Fruit fly (Drosophila melanogaster) S2 (cell line): ENCODE results near the gene CG14642.

Experiments
- CG8478 ChIP-seq: fragments of >200 bp; optimal IDR thresholded peaks from 2 replicates; lab custom pipeline; 2018
- CTCF ChIP-seq, 2 experiments: fragments of >200 bp; optimal IDR thresholded peaks; 2 replicates each; lab custom pipeline; 2018

Gene CG14642

dm6 chr3R:4246578-4247070 lies 4.1 kb upstream of the CG14642 start, which contains the start of gene TwdlF:
Gene TwdlF, plus strand, starts transcription at chr3R:4247020.
- no peak for TF ChIP-seq CTCF (optimal IDR thresholded peaks at IDR 0.05; lab: Kevin White, UChicago)
- TF ChIP-seq CG8478 (lab: Kevin White, UChicago) = no peak

- TF ChIP-seq CTCF (optimal IDR thresholded peaks at IDR 0.05; lab: Kevin White, UChicago) (no peak), CG8478 (lab: Kevin White, UChicago) (no peak)
These were observed 801 bp upstream of the CG14642 start, which contains the start of gene CG34305 for dm6 chr3R:4243096-4243940. Gene CG34305, minus strand, starts transcription at chr3R:4243146.

dm6 chr3R:4241776-4242175 lies 741 bp downstream of the CG14642 start:
- TF ChIP-seq CG8478 (lab: Kevin White, UChicago) (no peak), CTCF (optimal IDR thresholded peaks at IDR 0.05; lab: Kevin White, UChicago) (no peak)

- no peak for TF ChIP-seq CG8478 (lab: Kevin White, UChicago)
- no peak for TF ChIP-seq CTCF (optimal IDR thresholded peaks at IDR 0.05; lab: Kevin White, UChicago)
These were observed 6.0 kb downstream of the CG14642 start for dm6 chr3R:4236534-4236933.

- TF ChIP-seq CG8478 (lab: Kevin White, UChicago) (no peak), CTCF (optimal IDR thresholded peaks at IDR 0.05; lab: Kevin White, UChicago) (no peak)
These were observed 7.4 kb downstream of the CG14642 start, which contains the start of gene Gel for dm6 chr3R:4234991-4235553. Gene Gel, plus strand, starts transcription at chr3R:4235217.

dm6 chr3R:4233018-4233385 lies 9.5 kb downstream of the CG14642 start, which contains the start of gene abs:
Gene abs, plus strand, starts transcription at chr3R:4233047.
- TF ChIP-seq CG8478 (lab: Kevin White, UChicago) (no peak), CTCF (optimal IDR thresholded peaks at IDR 0.05; lab: Kevin White, UChicago) (no peak)

dm6 chr3R:4232139-4233017 lies 10.1 kb downstream of the CG14642 start, which contains the start of gene CG14641:
Gene CG14641, minus strand, starts transcription at chr3R:4232342.
- TF ChIP-seq CG8478 (lab: Kevin White, UChicago) (no peak), CTCF (optimal IDR thresholded peaks at IDR 0.05; lab: Kevin White, UChicago) (no peak)

- TF ChIP-seq CG8478 (lab: Kevin White, UChicago) = no peak
- no peak for TF ChIP-seq CTCF (optimal IDR thresholded peaks at IDR 0.05; lab: Kevin White, UChicago)
These were observed 13.3 kb downstream of the CG14642 start, which contains the start of gene DhpD for dm6 chr3R:4229137-4229764. Gene DhpD, minus strand, starts transcription at chr3R:4229238.

dm6 chr3R:4228426-4228825 lies 14.1 kb downstream of the CG14642 start:
- no peak for TF ChIP-seq CG8478 (lab: Kevin White, UChicago)

- TF ChIP-seq CTCF (optimal IDR thresholded peaks at IDR 0.05; lab: Kevin White, UChicago) (peak; percentile 59 to 60), CG8478 (lab: Kevin White, UChicago) (no peak)
These were observed 21.7 kb downstream of the CG14642 start for dm6 chr3R:4220780-4221179.

dm6 chr3R:4220030-4220429 lies 22.5 kb downstream of the CG14642 start, which contains the start of gene CG31516:
Gene CG31516, minus strand, starts transcription at chr3R:4220130.
- no peak for TF ChIP-seq CTCF (optimal IDR thresholded peaks at IDR 0.05; lab: Kevin White, UChicago)
- TF ChIP-seq CG8478 (lab: Kevin White, UChicago) = no peak

- no peak for TF ChIP-seq CG8478 (lab: Kevin White, UChicago)
- TF ChIP-seq CTCF (optimal IDR thresholded peaks at IDR 0.05; lab: Kevin White, UChicago) = no peak
These were observed 27.1 kb downstream of the CG14642 start, which contains the start of gene CG14636 for dm6 chr3R:4215264-4215993. Gene CG14636, minus strand, starts transcription at chr3R:4215314.

dm6 chr3R:4214601-4215000 lies 27.9 kb downstream of the CG14642 start:
- no peak for TF ChIP-seq CG8478 (lab: Kevin White, UChicago)
- no peak for TF ChIP-seq CTCF (optimal IDR thresholded peaks at IDR 0.05; lab: Kevin White, UChicago)
